Fruit fly (Drosophila melanogaster) whole organism, prepupa: ENCODE results near the gene Edg91.

Experiments used
- Blimp-1 ChIP-seq: fragments of 200-800 bp; sonication (Bioruptor generic); optimal IDR thresholded peaks from 3 replicates; lab custom pipeline; 2017; ENCODE audit warnings: missing biosample characterization, missing genetic modification characterization, mild to moderate bottlenecking, moderate library complexity, missing genetic modification reagents
- CG10631 ChIP-seq: fragments of 200-800 bp; sonication (Bioruptor generic); optimal IDR thresholded peaks from 2 replicates; lab custom pipeline; 2016; ENCODE audit warnings: missing biosample characterization, missing genetic modification characterization
- CG11294 ChIP-seq: fragments of 200-800 bp; sonication (Bioruptor generic); IDR thresholded peaks from 2 replicates; pipeline ENCODE4 v1.3.6; 2022; ENCODE audit warnings: missing biosample characterization, missing genetic modification characterization
- CG11762 ChIP-seq: fragments of 200-800 bp; sonication (Bioruptor generic); optimal IDR thresholded peaks from 3 replicates; lab custom pipeline; 2016; ENCODE audit warnings: missing biosample characterization, missing genetic modification characterization; ENCODE audit not compliant: insufficient read depth
- CG15336 ChIP-seq: fragments of 200-800 bp; sonication (Bioruptor generic); IDR thresholded peaks from 2 replicates; pipeline ENCODE4 v1.3.6; 2022; ENCODE audit warnings: missing biosample characterization, missing genetic modification characterization
- CG3032 ChIP-seq: fragments of 200-800 bp; optimal IDR thresholded peaks from 2 replicates; lab custom pipeline; 2019; ENCODE audit warnings: missing biosample characterization, mild to moderate bottlenecking, missing genetic modification characterization, moderate library complexity
- CG31627 ChIP-seq: fragments of 200-800 bp; sonication (Bioruptor generic); optimal IDR thresholded peaks from 3 replicates; lab custom pipeline; 2016; ENCODE audit warnings: missing biosample characterization, missing genetic modification characterization
- CG32006 ChIP-seq: fragments of 200-800 bp; sonication (Bioruptor generic); optimal IDR thresholded peaks from 3 replicates; lab custom pipeline; 2017; ENCODE audit warnings: missing biosample characterization, mild to moderate bottlenecking, missing genetic modification characterization
- CG34406 ChIP-seq: fragments of 200-800 bp; sonication (Bioruptor generic); optimal IDR thresholded peaks from 3 replicates; lab custom pipeline; 2016; ENCODE audit warnings: missing biosample characterization, missing genetic modification characterization
- CG3919 ChIP-seq: fragments of 200-800 bp; sonication (Bioruptor generic); optimal IDR thresholded peaks from 3 replicates; lab custom pipeline; 2016; ENCODE audit warnings: missing biosample characterization, missing genetic modification characterization
- CG4318 ChIP-seq: fragments of 200-800 bp; sonication (Bioruptor generic); optimal IDR thresholded peaks from 3 replicates; lab custom pipeline; 2017; ENCODE audit warnings: missing biosample characterization, mild to moderate bottlenecking, missing genetic modification characterization
- CG6276 ChIP-seq: fragments of 200-800 bp; sonication (Bioruptor generic); optimal IDR thresholded peaks from 2 replicates; lab custom pipeline; 2017; ENCODE audit warnings: missing biosample characterization, mild to moderate bottlenecking, missing genetic modification characterization
- CG6792 ChIP-seq: fragments of 200-800 bp; sonication (Bioruptor generic); optimal IDR thresholded peaks from 3 replicates; lab custom pipeline; 2016; ENCODE audit warnings: missing biosample characterization, missing genetic modification characterization
- CG6854 ChIP-seq: fragments of 200-800 bp; sonication (Bioruptor generic); optimal IDR thresholded peaks from 2 replicates; lab custom pipeline; 2017; ENCODE audit warnings: missing biosample characterization, mild to moderate bottlenecking, missing genetic modification characterization
- CG7368 ChIP-seq: fragments of 200-800 bp; sonication (Bioruptor generic); optimal IDR thresholded peaks from 3 replicates; lab custom pipeline; 2016; ENCODE audit warnings: missing biosample characterization, missing genetic modification characterization
- CG8119 ChIP-seq: fragments of 200-800 bp; sonication (Bioruptor generic); IDR thresholded peaks from 3 replicates; pipeline ENCODE4 v1.3.6; 2022; ENCODE audit warnings: missing biosample characterization, missing genetic modification characterization
- CG8319 ChIP-seq: fragments of 200-800 bp; sonication (Bioruptor generic); optimal IDR thresholded peaks from 3 replicates; lab custom pipeline; 2016; ENCODE audit warnings: missing biosample characterization, missing genetic modification characterization
- CG8632 ChIP-seq: fragments of 200-800 bp; sonication (Bioruptor generic); optimal IDR thresholded peaks from 3 replicates; lab custom pipeline; 2016; ENCODE audit warnings: missing biosample characterization, missing genetic modification characterization
- CG9139 ChIP-seq: fragments of 200-800 bp; sonication (Bioruptor generic); optimal IDR thresholded peaks from 3 replicates; lab custom pipeline; 2017; ENCODE audit warnings: missing biosample characterization, mild to moderate bottlenecking, missing genetic modification characterization
- Eip78C ChIP-seq: fragments of 200-800 bp; sonication (Bioruptor generic); peaks from one replicate; lab custom pipeline; 2016; ENCODE audit warnings: missing biosample characterization, missing genetic modification characterization
- Eip93F ChIP-seq: fragments of 200-800 bp; sonication (Bioruptor generic); optimal IDR thresholded peaks from 2 replicates; lab custom pipeline; 2016; ENCODE audit warnings: missing biosample characterization, mild to moderate bottlenecking, missing genetic modification characterization
- Ets21C ChIP-seq: fragments of 200-800 bp; sonication (Bioruptor generic); optimal IDR thresholded peaks from 3 replicates; lab custom pipeline; 2016; ENCODE audit warnings: missing biosample characterization, missing genetic modification characterization
- Gug ChIP-seq: fragments of 200-800 bp; sonication (Bioruptor generic); IDR thresholded peaks from 2 replicates; pipeline ENCODE4 v1.3.6; 2022; ENCODE audit warnings: missing biosample characterization, missing genetic modification characterization
- Hr38 ChIP-seq: sonication (Bioruptor generic); optimal IDR thresholded peaks from 2 replicates; lab custom pipeline; 2016; ENCODE audit warnings: missing biosample characterization, missing genetic modification characterization
- Hr39 ChIP-seq: fragments of 200-800 bp; sonication (Bioruptor generic); optimal IDR thresholded peaks from 2 replicates; lab custom pipeline; 2016; ENCODE audit warnings: missing biosample characterization, missing genetic modification characterization
- Lpt ChIP-seq: fragments of 200-800 bp; sonication (Bioruptor generic); optimal IDR thresholded peaks from 3 replicates; lab custom pipeline; 2016; ENCODE audit warnings: missing biosample characterization, missing genetic modification characterization
- Met ChIP-seq: fragments of 200-800 bp; sonication (Bioruptor generic); optimal IDR thresholded peaks from 3 replicates; lab custom pipeline; 2016; ENCODE audit warnings: missing biosample characterization, missing genetic modification characterization
- achi ChIP-seq: fragments of 200-800 bp; sonication (Bioruptor generic); optimal IDR thresholded peaks from 3 replicates; lab custom pipeline; 2016; ENCODE audit warnings: missing biosample characterization, missing genetic modification characterization
- acj6 ChIP-seq: fragments of 200-800 bp; sonication (Bioruptor generic); optimal IDR thresholded peaks from 3 replicates; lab custom pipeline; 2016; ENCODE audit warnings: missing biosample characterization, missing genetic modification characterization
- cyc ChIP-seq: fragments of 200-800 bp; sonication (Bioruptor generic); optimal IDR thresholded peaks from 3 replicates; lab custom pipeline; 2016; ENCODE audit warnings: missing biosample characterization, missing genetic modification characterization
- dac ChIP-seq: fragments of 200-800 bp; sonication (Bioruptor generic); optimal IDR thresholded peaks from 2 replicates; lab custom pipeline; 2017; ENCODE audit warnings: missing biosample characterization, mild to moderate bottlenecking, missing genetic modification characterization
- dsx ChIP-seq: fragments of 200-800 bp; optimal IDR thresholded peaks from 3 replicates; lab custom pipeline; 2019; ENCODE audit warnings: missing biosample characterization, mild to moderate bottlenecking, missing genetic modification characterization, moderate library complexity; ENCODE audit not compliant: poor library complexity, severe bottlenecking
- eg ChIP-seq: fragments of 200-800 bp; sonication (Bioruptor generic); IDR thresholded peaks from 3 replicates; pipeline ENCODE4 v1.3.6; 2022; ENCODE audit warnings: missing biosample characterization, missing genetic modification characterization
- esn ChIP-seq: fragments of 200-800 bp; sonication (Bioruptor generic); optimal IDR thresholded peaks from 2 replicates; lab custom pipeline; 2016; ENCODE audit warnings: missing biosample characterization, mild to moderate bottlenecking, missing genetic modification characterization, moderate library complexity
- fd85E ChIP-seq: fragments of 200-800 bp; sonication (Bioruptor generic); optimal IDR thresholded peaks from 3 replicates; lab custom pipeline; 2016; ENCODE audit warnings: missing biosample characterization, missing genetic modification characterization
- fkh ChIP-seq: fragments of 200-800 bp; sonication (Bioruptor generic); optimal IDR thresholded peaks from 3 replicates; lab custom pipeline; 2017; ENCODE audit warnings: missing biosample characterization, mild to moderate bottlenecking, missing genetic modification characterization, moderate library complexity
- lz ChIP-seq: fragments of 200-800 bp; sonication (Bioruptor generic); optimal IDR thresholded peaks from 3 replicates; lab custom pipeline; 2016; ENCODE audit warnings: missing biosample characterization, missing genetic modification characterization
- net ChIP-seq: fragments of 200-800 bp; sonication (Bioruptor generic); optimal IDR thresholded peaks from 3 replicates; lab custom pipeline; 2016; ENCODE audit warnings: missing biosample characterization, missing genetic modification characterization
- pdm3 ChIP-seq: fragments of 200-800 bp; sonication (Bioruptor generic); optimal IDR thresholded peaks from 3 replicates; lab custom pipeline; 2016; ENCODE audit warnings: missing biosample characterization, missing genetic modification characterization
- salr ChIP-seq, 2 experiments: fragments of 200-800 bp; sonication (Bioruptor generic); optimal IDR thresholded peaks; 3 replicates each; lab custom pipeline; 2016 to 2018; ENCODE audit warnings: missing biosample characterization in 2 of 2, missing genetic modification characterization in 2 of 2, mild to moderate bottlenecking in 1 of 2
- ss ChIP-seq, 2 experiments: fragments of 200-800 bp; sonication (Bioruptor generic); optimal IDR thresholded peaks; 2 replicates in 1 of 2; 3 replicates in 1 of 2; lab custom pipeline; 2017 to 2018; ENCODE audit warnings: mild to moderate bottlenecking in 2 of 2, missing biosample characterization in 2 of 2, missing genetic modification characterization in 2 of 2, moderate library complexity in 1 of 2
- svp ChIP-seq: fragments of 200-800 bp; sonication (Bioruptor generic); peaks from one replicate; lab custom pipeline; 2016; ENCODE audit warnings: missing biosample characterization, missing genetic modification characterization
- topi ChIP-seq: fragments of 200-800 bp; sonication (Bioruptor generic); optimal IDR thresholded peaks from 3 replicates; lab custom pipeline; 2016; ENCODE audit warnings: missing biosample characterization, missing genetic modification characterization

Gene Edg91

DNA sequence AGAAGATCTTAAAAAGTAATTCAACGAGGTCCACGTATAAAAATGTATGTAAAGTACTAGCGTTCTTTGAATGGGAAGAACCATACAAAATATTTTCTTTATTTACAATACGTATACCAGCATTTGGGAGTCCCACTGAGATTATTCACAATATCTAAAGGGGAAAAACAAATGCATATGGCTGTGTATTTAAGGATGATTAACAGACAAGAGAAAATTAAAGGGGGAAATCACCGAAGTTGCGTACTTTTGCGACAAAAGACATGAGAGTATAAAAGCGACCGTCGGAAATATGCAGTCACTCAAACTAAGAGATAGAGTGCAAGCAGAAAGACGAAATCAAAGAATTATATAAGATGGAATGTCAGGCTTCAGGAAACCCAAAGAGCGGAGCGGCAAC, 13.7 kb upstream of the Edg91 start, which contains the start of gene AttD:
Gene AttD (plus strand): TSS at position 301 of the 400 bp plus-strand sequence.
- TF ChIP-seq Eip78C (GFP tag; lab: Kevin White, UChicago) (peak; percentile 25), CG3919 (GFP tag; lab: Kevin White, UChicago) (no peak)

DNA sequence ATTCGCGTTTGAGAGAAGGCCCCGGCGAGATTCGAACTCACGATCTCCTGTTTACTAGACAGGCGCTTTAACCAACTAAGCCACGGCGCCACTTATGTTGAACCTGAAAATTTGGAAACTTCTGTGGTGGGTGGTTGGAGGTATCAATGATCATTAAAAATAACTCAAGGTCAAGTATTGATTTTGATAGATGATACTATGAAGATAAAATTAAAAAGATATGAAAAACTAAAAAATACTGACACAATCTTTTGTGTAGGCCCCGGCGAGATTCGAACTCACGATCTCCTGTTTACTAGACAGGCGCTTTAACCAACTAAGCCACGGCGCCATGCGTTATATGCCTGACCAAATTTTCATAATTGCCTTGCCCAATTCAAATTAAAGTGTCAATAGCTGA, 13.2 kb upstream of the Edg91 start:
- TF ChIP-seq svp (GFP tag; lab: Kevin White, UChicago) = peak; percentile 53
- TF ChIP-seq net (GFP tag; lab: Kevin White, UChicago) = no peak
- TF ChIP-seq salr (GFP tag; optimal IDR thresholded peaks at IDR 0.05; lab: Kevin White, UChicago) = no peak
- TF ChIP-seq acj6 = no peak
- TF ChIP-seq CG11294 (GFP tag; lab: Robert Waterston, UW) = no peak
- no peak for TF ChIP-seq CG34406 (GFP tag; lab: Kevin White, UChicago)
- TF ChIP-seq esn = no peak
- peak; percentile 48 for TF ChIP-seq Eip78C (GFP tag; lab: Kevin White, UChicago)

DNA sequence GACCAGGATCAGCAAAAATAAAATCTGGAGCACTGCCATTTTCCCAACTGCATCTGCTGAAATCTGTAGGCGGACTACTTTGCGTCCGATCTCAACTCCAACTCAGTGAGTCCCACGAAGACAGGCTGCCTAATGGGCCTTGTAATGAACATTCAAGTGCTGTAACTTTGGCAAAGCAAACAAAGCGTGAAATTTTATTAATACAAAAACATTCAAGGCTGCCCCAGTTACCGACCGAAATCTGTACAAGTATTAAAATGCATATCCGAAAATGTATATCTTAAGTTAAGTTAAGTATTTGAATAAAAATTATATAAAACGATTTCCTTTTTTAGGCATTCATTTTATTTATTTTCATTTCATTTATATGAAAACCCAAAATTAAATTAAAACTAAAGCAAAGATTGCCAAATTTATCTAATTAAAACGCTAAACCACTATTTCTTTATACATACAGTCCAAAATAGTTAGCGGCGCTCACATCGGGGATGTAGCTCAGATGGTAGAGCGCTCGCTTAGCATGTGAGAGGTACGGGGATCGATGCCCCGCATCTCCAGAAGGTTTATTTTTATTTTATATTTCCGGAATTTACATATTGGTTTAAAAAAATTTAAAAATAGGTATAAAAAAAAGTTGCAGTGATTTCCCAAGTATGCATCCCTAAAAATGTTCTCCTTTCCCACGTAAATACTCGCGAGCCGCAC, 10.9 kb upstream of the Edg91 start, which contains the start of gene CG14323:
Gene CG14323 (minus strand): TSS at position 51 of the 705 bp plus-strand sequence.
- no peak for TF ChIP-seq topi (GFP tag; lab: Kevin White, UChicago)
- TF ChIP-seq achi (GFP tag; lab: Kevin White, UChicago) = no peak
- TF ChIP-seq CG3919 (GFP tag; lab: Kevin White, UChicago) = no peak
- TF ChIP-seq Eip93F (GFP tag; lab: Kevin White, UChicago) = no peak
- no peak for TF ChIP-seq CG8119 (GFP tag; lab: Robert Waterston, UW)
- peak; percentile 46 for TF ChIP-seq Eip78C (GFP tag; lab: Kevin White, UChicago)
- no peak for TF ChIP-seq Gug (GFP tag; lab: Robert Waterston, UW)
- TF ChIP-seq CG3032 (tag; lab: Kevin White, UChicago) = no peak

DNA sequence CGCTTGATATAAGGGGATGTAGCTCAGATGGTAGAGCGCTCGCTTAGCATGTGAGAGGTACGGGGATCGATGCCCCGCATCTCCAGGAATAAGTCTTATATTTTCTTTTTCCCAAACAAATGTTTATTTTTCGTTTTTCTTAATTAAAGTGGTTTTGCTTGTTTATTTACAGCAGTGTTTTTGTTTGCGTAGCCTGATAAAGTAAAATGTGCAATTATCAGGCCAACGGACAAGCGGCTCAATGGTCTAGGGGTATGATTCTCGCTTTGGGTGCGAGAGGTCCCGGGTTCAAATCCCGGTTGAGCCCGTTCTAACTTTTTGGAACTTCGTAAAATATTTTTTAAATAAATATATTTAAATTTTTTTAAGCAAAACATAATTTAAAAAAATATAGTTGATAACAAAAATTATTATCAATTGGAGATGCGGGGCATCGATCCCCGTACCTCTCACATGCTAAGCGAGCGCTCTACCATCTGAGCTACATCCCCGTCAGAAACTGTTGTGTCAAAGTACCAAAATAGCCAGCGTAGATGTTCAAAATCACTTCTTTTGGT, 8.5 kb upstream of the Edg91 start:
- TF ChIP-seq CG9139 (peak; percentile 88), Eip78C (GFP tag; lab: Kevin White, UChicago) (peak; percentile 85), CG6792 (no peak), fkh (peak; percentile 78), dac (GFP tag; lab: Kevin White, UChicago) (no peak), CG10631 (no peak), Blimp-1 (GFP tag; lab: Kevin White, UChicago) (no peak), CG11294 (GFP tag; lab: Robert Waterston, UW) (no peak), Eip93F (GFP tag; lab: Kevin White, UChicago) (no peak), CG8319 (GFP tag; lab: Kevin White, UChicago) (no peak), Hr39 (GFP tag; lab: Kevin White, UChicago) (no peak), CG4318 (no peak), ss (GFP tag; optimal IDR thresholded peaks at IDR 0.05; lab: Kevin White, UChicago) (peak; percentile 86 to 88), Hr38 (GFP tag; lab: Kevin White, UChicago) (no peak), CG31627 (GFP tag; lab: Kevin White, UChicago) (no peak), CG7368 (GFP tag; lab: Kevin White, UChicago) (no peak), CG11762 (GFP tag; lab: Kevin White, UChicago) (peak; percentile 32), pdm3 (peak; percentile 3), CG32006 (GFP tag; lab: Kevin White, UChicago) (peak; percentile 33), CG6854 (GFP tag; lab: Kevin White, UChicago) (peak; percentile 73), CG6276 (GFP tag; lab: Kevin White, UChicago) (peak; percentile 84), cyc (GFP tag; lab: Kevin White, UChicago) (no peak), CG8632 (GFP tag; lab: Kevin White, UChicago) (no peak), fd85E (no peak), acj6 (no peak), CG3919 (GFP tag; lab: Kevin White, UChicago) (peak; percentile 38), eg (peak; percentile 92), salr (GFP tag; optimal IDR thresholded peaks at IDR 0.05; lab: Kevin White, UChicago) (no peak), Lpt (peak; percentile 16), Ets21C (GFP tag; lab: Kevin White, UChicago) (no peak), lz (no peak), dsx (GFP tag; lab: Kevin White, UChicago) (peak; percentile 79), CG15336 (GFP tag; lab: Robert Waterston, UW) (peak; percentile 51), topi (GFP tag; lab: Kevin White, UChicago) (peak; percentile 0), Met (no peak)
